Fruit fly (Drosophila melanogaster) whole organism, wandering third instar larva: ENCODE measurements around the gene CG13044.

Source experiments
- Dfd ChIP-seq: fragments of >200 bp; optimal IDR thresholded peaks from 2 replicates; lab custom pipeline; 2017; ENCODE audit warnings: missing biosample characterization, missing genetic modification characterization
- Vsx2 ChIP-seq: fragments of 200-300, 225-300 bp; sonication (Bioruptor generic); optimal IDR thresholded peaks from 2 replicates; lab custom pipeline; 2018; ENCODE audit warnings: missing biosample characterization, missing genetic modification characterization; ENCODE audit not compliant: partially characterized antibody
- pan ChIP-seq: fragments of >200 bp; optimal IDR thresholded peaks from 2 replicates; lab custom pipeline; 2017
- usp ChIP-seq: fragments of >200 bp; optimal IDR thresholded peaks from 2 replicates; lab custom pipeline; 2017; ENCODE audit warnings: missing biosample characterization, missing genetic modification characterization

dm6 chr3L:16291678-16292077 lies 11.3 kb downstream of the CG13044 start:
- TF ChIP-seq Vsx2 (GFP tag; lab: Kevin White, UChicago): peak; percentile 88
- TF ChIP-seq Dfd (GFP tag; lab: Kevin White, UChicago): no peak
- no peak for TF ChIP-seq usp (GFP tag; lab: Kevin White, UChicago)
- no peak for TF ChIP-seq pan (lab: Kevin White, UChicago)
